Worm (Caenorhabditis elegans) whole organism, early embryonic: ENCODE results near the gene sec-10.

Experiments
- ama-1 ChIP-seq: fragments of 150-350 bp; optimal IDR thresholded peaks from 2 replicates; lab custom pipeline; 2014
- ceh-36 ChIP-seq: sonication (generic microtip); optimal IDR thresholded peaks from 2 replicates; lab custom pipeline; 2016; ENCODE audit warnings: missing genetic modification characterization, inconsistent platforms, missing compliant biosample characterization
- hmbx-1 ChIP-seq: sonication (generic microtip); optimal IDR thresholded peaks from 2 replicates; lab custom pipeline; 2016; ENCODE audit warnings: mild to moderate bottlenecking, missing genetic modification characterization, missing compliant biosample characterization

ce11 chrIV:7731960-7732359 is 50.3 kb downstream of the sec-10 start, which contains the start of the genes C50F7.9 and C50F7.3:
- TF ChIP-seq ama-1 (no peak), hmbx-1 (no peak), ceh-36 (tag; lab: Kevin White, UChicago) (no peak)
